Worm (Caenorhabditis elegans) whole organism, L4 larva: ENCODE data around the gene glc-3.

Experiments
- D1046.2 ChIP-seq: fragments of 200-800 bp; sonication (Bioruptor generic); IDR thresholded peaks from 2 replicates; pipeline ENCODE4 v1.3.6; 2022; ENCODE audit warnings: missing genetic modification characterization, missing compliant biosample characterization
- F49E8.2 ChIP-seq: sonication (generic microtip); optimal IDR thresholded peaks from 2 replicates; lab custom pipeline; 2016; ENCODE audit warnings: missing compliant biosample characterization, mild to moderate bottlenecking, missing genetic modification characterization, borderline replicate concordance
- Y48G9A.11 ChIP-seq: fragments of 200-800 bp; sonication (Bioruptor generic); IDR thresholded peaks from 2 replicates; pipeline ENCODE4 v1.3.6; 2022; ENCODE audit warnings: missing genetic modification reagents, missing genetic modification characterization, missing compliant biosample characterization
- aly-2 ChIP-seq: sonication (generic microtip); optimal IDR thresholded peaks from 2 replicates; lab custom pipeline; 2018; ENCODE audit warnings: missing biosample characterization, missing genetic modification characterization
- ama-1 ChIP-seq: fragments of 150-350 bp; optimal IDR thresholded peaks from 2 replicates; lab custom pipeline; 2014; ENCODE audit warnings: inconsistent platforms, mixed read lengths
- arid-1 ChIP-seq: fragments of 200-800 bp; sonication (Bioruptor generic); conservative IDR thresholded peaks from 2 replicates; pipeline ENCODE4 v1.3.6; 2022; ENCODE audit warnings: missing genetic modification reagents, missing genetic modification characterization, missing compliant biosample characterization
- ceh-20 ChIP-seq: fragments of 200-800 bp; sonication (Bioruptor generic); IDR thresholded peaks from 2 replicates; pipeline ENCODE4 v1.3.6; 2022; ENCODE audit warnings: missing genetic modification reagents, missing genetic modification characterization, missing compliant biosample characterization
- ceh-28 ChIP-seq: fragments of 150-350 bp; optimal IDR thresholded peaks from 2 replicates; lab custom pipeline; 2014; ENCODE audit warnings: missing biosample characterization, missing genetic modification reagents, missing genetic modification characterization
- ceh-32 ChIP-seq: sonication (generic microtip); optimal IDR thresholded peaks from 2 replicates; lab custom pipeline; 2016; ENCODE audit warnings: mild to moderate bottlenecking, missing genetic modification characterization, missing compliant biosample characterization; ENCODE audit not compliant: poor library complexity
- ceh-62 ChIP-seq: sonication (generic microtip); optimal IDR thresholded peaks from 2 replicates; lab custom pipeline; 2017; ENCODE audit warnings: missing biosample characterization, missing genetic modification characterization
- cey-2 ChIP-seq: sonication (generic microtip); optimal IDR thresholded peaks from 3 replicates; lab custom pipeline; 2017; ENCODE audit warnings: missing genetic modification characterization, mild to moderate bottlenecking, missing compliant biosample characterization, antibody characterized with exemption, borderline replicate concordance; ENCODE audit not compliant: insufficient read depth
- daf-12 ChIP-seq: fragments of 150-350 bp; optimal IDR thresholded peaks from 2 replicates; lab custom pipeline; 2014; ENCODE audit warnings: missing biosample characterization, missing genetic modification reagents, missing genetic modification characterization
- dmd-9 ChIP-seq: fragments of 200-800 bp; sonication (Bioruptor generic); IDR thresholded peaks from 2 replicates; pipeline ENCODE4 v1.3.6; 2022; ENCODE audit warnings: missing genetic modification reagents, missing genetic modification characterization, missing compliant biosample characterization
- egl-43 ChIP-seq: fragments of 200-800 bp; sonication (Bioruptor generic); IDR thresholded peaks from 2 replicates; pipeline ENCODE4 v1.3.6; 2022; ENCODE audit warnings: missing genetic modification reagents, missing genetic modification characterization, missing compliant biosample characterization
- gei-8 ChIP-seq: fragments of 200-800 bp; sonication (Bioruptor generic); optimal IDR thresholded peaks from 2 replicates; lab custom pipeline; 2018; ENCODE audit warnings: mild to moderate bottlenecking, missing genetic modification characterization, missing compliant biosample characterization
- hif-1 ChIP-seq, 2 experiments: sonication (generic microtip); optimal IDR thresholded peaks; 2 replicates each; lab custom pipeline; 2016 to 2017; ENCODE audit warnings: missing compliant biosample characterization in 2 of 2, missing genetic modification characterization in 2 of 2, missing genetic modification reagents in 2 of 2, missing genotype in 2 of 2, mild to moderate bottlenecking in 1 of 2
- jun-1 ChIP-seq: fragments of 150-350 bp; optimal IDR thresholded peaks from 2 replicates; lab custom pipeline; 2014; ENCODE audit warnings: missing biosample characterization, missing genetic modification reagents, missing genetic modification characterization
- lin-1 ChIP-seq: fragments of 200-800 bp; sonication (Bioruptor generic); IDR thresholded peaks from 2 replicates; pipeline ENCODE4 v1.3.6; 2022; ENCODE audit warnings: missing genetic modification reagents, missing genetic modification characterization, missing compliant biosample characterization
- lin-39 ChIP-seq: fragments of 150-350 bp; optimal IDR thresholded peaks from 2 replicates; lab custom pipeline; 2014; ENCODE audit warnings: missing biosample characterization, missing genetic modification reagents, missing genetic modification characterization
- madf-5 ChIP-seq, 2 experiments: fragments of 200-800 bp; sonication (Bioruptor generic); IDR thresholded peaks; 2 replicates each; pipeline ENCODE4 v1.3.6; 2022; ENCODE audit warnings: missing compliant biosample characterization in 2 of 2, missing genetic modification characterization in 2 of 2
- mes-2 ChIP-seq: sonication (generic microtip); optimal IDR thresholded peaks from 2 replicates; lab custom pipeline; 2016; ENCODE audit warnings: missing genotype, mild to moderate bottlenecking, missing genetic modification characterization, missing compliant biosample characterization; ENCODE audit not compliant: poor library complexity, severe bottlenecking
- mxl-2 ChIP-seq: fragments of 200-800 bp; sonication (Bioruptor generic); conservative IDR thresholded peaks from 2 replicates; pipeline ENCODE4 v1.3.6; 2022; ENCODE audit warnings: missing genetic modification reagents, missing genetic modification characterization, missing compliant biosample characterization
- nhr-10 ChIP-seq: fragments of 150-350 bp; optimal IDR thresholded peaks from 2 replicates; lab custom pipeline; 2014; ENCODE audit warnings: missing biosample characterization, missing genetic modification characterization
- nhr-102 ChIP-seq: sonication (generic microtip); optimal IDR thresholded peaks from 2 replicates; lab custom pipeline; 2016; ENCODE audit warnings: mild to moderate bottlenecking, missing genetic modification characterization, moderate library complexity, missing compliant biosample characterization
- nhr-28 ChIP-seq: fragments of 150-350 bp; optimal IDR thresholded peaks from 2 replicates; lab custom pipeline; 2014; ENCODE audit warnings: missing biosample characterization, missing genetic modification characterization
- nhr-48 ChIP-seq: sonication (generic microtip); optimal IDR thresholded peaks from 2 replicates; lab custom pipeline; 2016; ENCODE audit warnings: mild to moderate bottlenecking, missing genetic modification characterization, missing compliant biosample characterization
- nhr-6 ChIP-seq: fragments of 150-350 bp; optimal IDR thresholded peaks from 2 replicates; lab custom pipeline; 2014; ENCODE audit warnings: missing biosample characterization, missing genetic modification characterization
- nhr-76 ChIP-seq: fragments of 150-350 bp; optimal IDR thresholded peaks from 2 replicates; lab custom pipeline; 2014; ENCODE audit warnings: missing biosample characterization, missing genetic modification characterization
- php-3 ChIP-seq: fragments of 200-800 bp; sonication (Bioruptor generic); IDR thresholded peaks from 2 replicates; pipeline ENCODE4 v1.3.6; 2022; ENCODE audit warnings: missing genetic modification reagents, missing genetic modification characterization, missing compliant biosample characterization
- sdz-12 ChIP-seq: fragments of 200-800 bp; sonication (Bioruptor generic); optimal IDR thresholded peaks from 2 replicates; lab custom pipeline; 2018; ENCODE audit warnings: mild to moderate bottlenecking, missing genetic modification characterization, missing compliant biosample characterization
- set-16 ChIP-seq: fragments of 200-800 bp; sonication (Bioruptor generic); IDR thresholded peaks from 2 replicates; pipeline ENCODE4 v1.3.6; 2022; ENCODE audit warnings: missing genetic modification reagents, missing genetic modification characterization, missing compliant biosample characterization
- skn-1 ChIP-seq: fragments of 150-350 bp; optimal IDR thresholded peaks from 2 replicates; lab custom pipeline; 2014; ENCODE audit warnings: missing biosample characterization, missing genetic modification characterization
- snpc-4 ChIP-seq: fragments of 150-350 bp; optimal IDR thresholded peaks from 2 replicates; lab custom pipeline; 2014; ENCODE audit warnings: missing biosample characterization, missing genetic modification characterization
- spr-3 ChIP-seq: fragments of 200-800 bp; sonication (Bioruptor generic); optimal IDR thresholded peaks from 2 replicates; lab custom pipeline; 2018; ENCODE audit warnings: mild to moderate bottlenecking, missing genetic modification characterization, missing compliant biosample characterization
- unc-62 ChIP-seq, 3 experiments: fragments of 150-350 bp in 1 of 3; sonication (generic microtip); optimal IDR thresholded peaks in 2 of 3; peaks in 1 of 3; 1 replicate in 1 of 3; 2 replicates in 2 of 3; lab custom pipeline; 2014 to 2017; ENCODE audit warnings: missing biosample characterization in 3 of 3, missing genetic modification characterization in 3 of 3, missing genetic modification reagents in 3 of 3, missing genotype in 1 of 3
- zfp-3 ChIP-seq: fragments of 200-800 bp; sonication (Bioruptor generic); conservative IDR thresholded peaks from 2 replicates; pipeline ENCODE4 v1.3.6; 2022; ENCODE audit warnings: missing genetic modification reagents, missing genetic modification characterization, missing compliant biosample characterization
- ztf-11 ChIP-seq: fragments of 150-350 bp; optimal IDR thresholded peaks from 2 replicates; lab custom pipeline; 2014; ENCODE audit warnings: missing biosample characterization, missing genetic modification characterization
- ztf-7 ChIP-seq: fragments of 150-350 bp; optimal IDR thresholded peaks from 2 replicates; lab custom pipeline; 2014; ENCODE audit warnings: missing biosample characterization, missing genetic modification characterization

Gene glc-3

ce11 chrV:5410679-5411078 is 42.8 kb downstream of the glc-3 start, which contains the start of gene F08F3.4 (continued):
- TF ChIP-seq lin-39 (tag; lab: Kevin White, UChicago) (no peak), skn-1 (tag; lab: Kevin White, UChicago) (no peak), jun-1 (tag; lab: Kevin White, UChicago) (no peak), ceh-32 (tag; lab: Kevin White, UChicago) (no peak), madf-5 (GFP tag; IDR thresholded peaks at IDR 0.05; lab: Robert Waterston, UW) (no peak), hif-1 (tag; optimal IDR thresholded peaks at IDR 0.05; lab: Kevin White, UChicago) (no peak), egl-43 (GFP tag; lab: Robert Waterston, UW) (no peak), snpc-4 (no peak), ceh-62 (tag; lab: Kevin White, UChicago) (no peak), nhr-102 (tag; lab: Kevin White, UChicago) (no peak), gei-8 (GFP tag; lab: Kevin White, UChicago) (peak; percentile 55), ztf-7 (tag; lab: Kevin White, UChicago) (no peak), mes-2 (no peak), nhr-76 (no peak), nhr-48 (tag; lab: Kevin White, UChicago) (peak; percentile 80), php-3 (no peak), aly-2 (no peak)

- TF ChIP-seq ceh-20 (GFP tag; lab: Robert Waterston, UW): peak; percentile 64; the same call in 1 of the 2 replicates
- TF ChIP-seq lin-1 (GFP tag; lab: Robert Waterston, UW): no peak
- TF ChIP-seq unc-62 (GFP tag; optimal IDR thresholded peaks at IDR 0.05 in 1 of 2; lab: Kevin White, UChicago): peak in 1 of 2 experiments; percentile 99
- TF ChIP-seq unc-62 (tag; optimal IDR thresholded peaks at IDR 0.05; lab: Kevin White, UChicago): no peak
- TF ChIP-seq Y48G9A.11 (GFP tag; lab: Robert Waterston, UW): no peak
Observed at ce11 chrV:5408921-5409320, 44.6 kb downstream of the glc-3 start.

ce11 chrV:5408223-5408622 is 45.3 kb downstream of the glc-3 start, which contains the start of gene C25A6.1:
Gene C25A6.1, plus strand, starts transcription at chrV:5408523.
- TF ChIP-seq dmd-9 (GFP tag; lab: Robert Waterston, UW): no peak
- TF ChIP-seq F49E8.2 (tag; lab: Kevin White, UChicago): no peak
- no peak for TF ChIP-seq mxl-2 (GFP tag; lab: Robert Waterston, UW)
- no peak for TF ChIP-seq skn-1 (tag; lab: Kevin White, UChicago)
- no peak for TF ChIP-seq ama-1 (lab: Kevin White, UChicago)
- no peak for TF ChIP-seq ztf-11
- TF ChIP-seq zfp-3: no peak
- TF ChIP-seq spr-3 (GFP tag; lab: Kevin White, UChicago): no peak
- TF ChIP-seq arid-1 (GFP tag; lab: Robert Waterston, UW): no peak
- TF ChIP-seq ceh-28 (tag; lab: Kevin White, UChicago): no peak
- TF ChIP-seq D1046.2 (GFP tag; lab: Robert Waterston, UW): no peak
- no peak for TF ChIP-seq cey-2 (tag; lab: Kevin White, UChicago)
- no peak for TF ChIP-seq nhr-10
- TF ChIP-seq nhr-28 (tag; lab: Kevin White, UChicago): no peak
- TF ChIP-seq nhr-6 (tag; lab: Kevin White, UChicago): no peak
- TF ChIP-seq, all 104 proteins: peak for 0

- TF ChIP-seq set-16 (GFP tag; lab: Robert Waterston, UW) (no peak), jun-1 (tag; lab: Kevin White, UChicago) (no peak), spr-3 (GFP tag; lab: Kevin White, UChicago) (no peak), sdz-12 (GFP tag; lab: Kevin White, UChicago) (no peak), daf-12 (tag; lab: Kevin White, UChicago) (no peak)
Observed at ce11 chrV:5405053-5405452, 48.5 kb downstream of the glc-3 start, which contains the start of gene dmsr-7. Gene dmsr-7, plus strand, starts transcription at chrV:5405353.
